Worm (Caenorhabditis elegans) whole organism, midembryonic: ENCODE results near the gene F28H6.6.

Experiments used
- T22C8.4 ChIP-seq: fragments of 200-800 bp; sonication (Bioruptor generic); IDR thresholded peaks from 2 replicates; pipeline ENCODE4 v1.3.6; 2022; ENCODE audit warnings: missing genetic modification characterization, missing compliant biosample characterization
- flt-1 ChIP-seq: fragments of 200-800 bp; sonication (Bioruptor generic); IDR thresholded peaks from 2 replicates; pipeline ENCODE4 v1.3.6; 2022; ENCODE audit warnings: missing genetic modification characterization, missing compliant biosample characterization
- klf-2 ChIP-seq: fragments of 200-800 bp; sonication (Bioruptor generic); conservative IDR thresholded peaks from 2 replicates; pipeline ENCODE4 v1.3.6; 2022; ENCODE audit warnings: missing genetic modification reagents, missing genetic modification characterization, missing compliant biosample characterization
- med-1 ChIP-seq: sonication (generic microtip); optimal IDR thresholded peaks from 2 replicates; lab custom pipeline; 2017; ENCODE audit warnings: missing genetic modification characterization, mild to moderate bottlenecking, missing compliant biosample characterization, antibody characterized with exemption, missing genetic modification reagents; ENCODE audit not compliant: insufficient read depth
- ref-1 ChIP-seq: fragments of 200-800 bp; sonication (Bioruptor generic); conservative IDR thresholded peaks from 2 replicates; pipeline ENCODE4 v1.3.6; 2022; ENCODE audit warnings: missing genetic modification reagents, missing genetic modification characterization, missing compliant biosample characterization
- tab-1 ChIP-seq: fragments of 200-800 bp; sonication (Bioruptor generic); IDR thresholded peaks from 2 replicates; pipeline ENCODE4 v1.3.6; 2022; ENCODE audit warnings: missing genetic modification characterization, missing compliant biosample characterization
- ztf-23 ChIP-seq: fragments of 200-800 bp; sonication (Bioruptor generic); IDR thresholded peaks from 2 replicates; pipeline ENCODE4 v1.3.6; 2022; ENCODE audit warnings: missing genetic modification reagents, missing genetic modification characterization, missing compliant biosample characterization
- ztf-29 ChIP-seq: fragments of 200-800 bp; sonication (Bioruptor generic); IDR thresholded peaks from 2 replicates; pipeline ENCODE4 v1.3.6; 2022; ENCODE audit warnings: missing genetic modification reagents, missing genetic modification characterization, missing compliant biosample characterization

DNA sequence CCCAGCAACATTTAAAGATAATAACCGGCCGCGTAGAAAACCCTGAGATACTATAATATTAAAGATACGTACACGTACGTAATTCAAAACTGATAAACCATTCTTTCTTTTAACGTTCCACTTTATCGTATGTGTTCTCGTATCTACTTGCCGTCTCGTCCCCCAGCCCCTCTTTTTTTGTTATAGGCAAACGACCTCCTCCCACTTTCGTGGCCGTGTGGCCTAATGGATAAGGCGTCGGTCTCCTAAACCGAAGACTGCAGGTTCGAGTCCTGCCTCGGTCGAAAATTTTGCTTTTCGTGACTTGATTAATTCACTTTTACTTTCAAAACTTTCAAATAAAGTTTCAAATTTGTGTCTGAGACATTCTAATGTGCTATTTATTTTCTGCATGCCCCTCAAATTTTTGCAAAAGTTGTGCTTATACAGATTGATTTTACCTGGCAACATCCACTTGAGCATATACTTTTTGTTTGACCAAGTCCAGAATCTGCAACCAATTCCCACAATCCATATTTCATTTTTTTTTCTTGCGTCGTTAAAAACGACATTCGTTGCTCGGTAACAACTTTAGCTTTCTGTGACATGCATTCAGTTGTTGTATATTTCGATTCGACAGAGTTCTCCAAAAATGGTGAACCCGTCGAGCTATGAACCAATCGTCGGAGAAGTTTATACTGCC, 10.1 kb downstream of the F28H6.6 start, which contains the start of gene F28H6.7:
- TF ChIP-seq ztf-29 (GFP tag; lab: Robert Waterston, UW) (peak; percentile 96), flt-1 (GFP tag; lab: Robert Waterston, UW) (peak; percentile 98), ztf-23 (GFP tag; lab: Robert Waterston, UW) (peak; percentile 96), med-1 (peak; percentile 60), T22C8.4 (GFP tag; lab: Robert Waterston, UW) (peak; percentile 92), tab-1 (GFP tag; lab: Robert Waterston, UW) (peak; percentile 98), klf-2 (GFP tag; lab: Robert Waterston, UW) (peak; percentile 87), ref-1 (peak; percentile 98)
